Fruit fly (Drosophila melanogaster): Measurements from ENCODE around the gene Taf7.
A peak's percentile ranks its signal among the peaks of the same experiment; 100 is the strongest.

Gene Taf7

DNA sequence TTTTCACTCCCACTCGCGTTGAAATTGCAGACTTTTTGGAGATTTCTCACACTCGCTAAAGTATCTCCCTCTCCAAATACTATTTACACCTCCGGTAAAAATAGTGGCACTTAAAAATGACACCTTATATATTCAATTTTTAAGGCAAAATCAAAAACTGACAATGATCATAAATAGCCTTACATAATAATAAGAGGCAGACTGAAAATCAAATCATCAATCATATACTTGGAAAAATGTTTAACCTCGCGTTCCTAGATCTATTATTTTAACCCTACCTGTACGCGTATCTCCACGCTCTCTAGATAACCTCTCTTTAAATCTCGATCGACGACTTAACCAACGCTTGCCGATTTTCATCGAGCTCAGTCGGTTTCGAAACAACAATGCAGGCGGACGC, 11.7 kb upstream of the Taf7 start (continued):
- TF ChIP-seq CG4617 (GFP tag; optimal IDR thresholded peaks at IDR 0.05; ENCODE audit: borderline replicate concordance) (no peak), Hr39 (optimal IDR thresholded peaks at IDR 0.05) (no peak), grn (GFP tag; optimal IDR thresholded peaks at IDR 0.05) (no peak), so (GFP tag; IDR thresholded peaks at IDR 0.05) (peak; percentile 76; the same call in 1 of the 3 replicates), Sox102F (GFP tag; optimal IDR thresholded peaks at IDR 0.05) (no peak), prd (optimal IDR thresholded peaks at IDR 0.05) (no peak), prd (GFP tag; IDR thresholded peaks at IDR 0.05) (peak; percentile 82), sqz (GFP tag; optimal IDR thresholded peaks at IDR 0.05) (no peak), Lhr (GFP tag; optimal IDR thresholded peaks at IDR 0.05) (no peak), gcm2 (GFP tag; optimal IDR thresholded peaks at IDR 0.05) (no peak), CG7987 (GFP tag; optimal IDR thresholded peaks at IDR 0.05) (no peak), aop (GFP tag; IDR thresholded peaks at IDR 0.05) (no peak), lab (GFP tag; optimal IDR thresholded peaks at IDR 0.05) (peak; percentile 90), GATAe (GFP tag; conservative IDR thresholded peaks at IDR 0.05) (no peak), vvl (GFP tag; IDR thresholded peaks at IDR 0.05) (peak; percentile 87), Gug (GFP tag; IDR thresholded peaks at IDR 0.05) (no peak), Sin3A (optimal IDR thresholded peaks at IDR 0.05) (no peak), TFAM (GFP tag; optimal IDR thresholded peaks at IDR 0.05) (no peak), ac (GFP tag; optimal IDR thresholded peaks at IDR 0.05) (no peak), CG9797 (GFP tag; optimal IDR thresholded peaks at IDR 0.05) (no peak), wor (GFP tag; IDR thresholded peaks at IDR 0.05) (0 out of 2 replicates have a peak, but pooled peaks have one; percentile 46), Trl (optimal IDR thresholded peaks at IDR 0.05) (peak in 1 of 2 experiments; percentile 47), Trl (GFP tag; optimal IDR thresholded peaks at IDR 0.05) (peak; percentile 55), ems (GFP tag; optimal IDR thresholded peaks at IDR 0.05) (peak; percentile 30), schlank (tag; optimal IDR thresholded peaks at IDR 0.05) (peak; percentile 30), Bdp1 (GFP tag; optimal IDR thresholded peaks at IDR 0.05) (no peak), Tbp (GFP tag; optimal IDR thresholded peaks at IDR 0.05) (no peak), wdn (GFP tag; IDR thresholded peaks at IDR 0.05) (peak; percentile 64; the same call in 1 of the 2 replicates), cato (GFP tag; optimal IDR thresholded peaks at IDR 0.05; ENCODE audit: borderline replicate concordance) (no peak), CHES-1-like (GFP tag; optimal IDR thresholded peaks at IDR 0.05) (no peak), Asciz (GFP tag; optimal IDR thresholded peaks at IDR 0.05) (peak; percentile 54), CG4707 (GFP tag; optimal IDR thresholded peaks at IDR 0.05) (no peak), CG17568 (GFP tag; optimal IDR thresholded peaks at IDR 0.05) (no peak), Nf-YC (tag; optimal IDR thresholded peaks at IDR 0.05) (no peak), HmgZ (tag; optimal IDR thresholded peaks at IDR 0.05) (peak; percentile 54), CG3838 (GFP tag; optimal IDR thresholded peaks at IDR 0.05) (peak; percentile 1), pho (GFP tag; optimal IDR thresholded peaks at IDR 0.05) (peak; percentile 52), CG10321 (GFP tag; IDR thresholded peaks at IDR 0.05) (no peak), kah (GFP tag; optimal IDR thresholded peaks at IDR 0.05) (no peak), kay (GFP tag; optimal IDR thresholded peaks at IDR 0.05) (no peak), crc (GFP tag; optimal IDR thresholded peaks at IDR 0.05) (peak; percentile 74), CG5953 (GFP tag; IDR thresholded peaks at IDR 0.05) (peak; percentile 33; the same call in 1 of the 2 replicates), dysf (GFP tag; IDR thresholded peaks at IDR 0.05) (peak; percentile 88), jigr1 (GFP tag; IDR thresholded peaks at IDR 0.05) (0 out of 3 replicates have a peak, but pooled peaks have one; percentile 20), CG6175 (GFP tag; IDR thresholded peaks at IDR 0.05) (peak; percentile 73; the same call in 1 of the 3 replicates), salm (tag; optimal IDR thresholded peaks at IDR 0.05) (no peak), CG15601 (tag; optimal IDR thresholded peaks at IDR 0.05) (no peak), lilli (GFP tag; optimal IDR thresholded peaks at IDR 0.05) (peak; percentile 78), chm (GFP tag; IDR thresholded peaks at IDR 0.05) (no peak; the same call in 1 of the 2 replicates), CG16779 (GFP tag; IDR thresholded peaks at IDR 0.05) (peak; percentile 67; the same call in 1 of the 2 replicates), al (GFP tag; IDR thresholded peaks at IDR 0.05) (peak; percentile 82), CG17802 (tag; optimal IDR thresholded peaks at IDR 0.05) (no peak), zen2 (GFP tag; IDR thresholded peaks at IDR 0.05; ENCODE audit: partially characterized antibody) (no peak)

Data from whole organism, embryonic.